Worm (Caenorhabditis elegans): ENCODE measurements around the gene C28D4.4.

DNA sequence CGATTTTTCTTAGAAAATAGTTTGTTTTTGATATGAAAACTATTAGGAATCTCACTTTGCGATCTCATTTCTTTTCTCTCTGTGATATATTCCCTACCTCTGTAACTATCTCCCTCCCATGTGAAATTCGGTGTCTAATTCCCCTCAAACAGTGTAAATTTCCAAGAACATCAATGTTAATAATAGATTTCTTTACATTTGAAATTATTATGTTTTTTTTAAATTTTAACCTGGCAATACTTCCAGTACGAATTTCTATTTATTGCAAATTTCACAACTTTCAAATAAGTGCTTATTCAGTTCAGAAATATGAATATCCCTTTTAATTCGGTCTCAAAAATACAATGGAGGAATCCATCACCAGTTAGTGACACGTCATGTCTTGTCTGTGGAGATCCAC, 16.4 kb downstream of the C28D4.4 start, which contains the start of gene nhr-100:
- no peak for TF ChIP-seq ztf-4 (tag; optimal IDR thresholded peaks at IDR 0.05)
- TF ChIP-seq unc-62 (GFP tag; optimal IDR thresholded peaks at IDR 0.05): no peak
